Fruit fly (Drosophila melanogaster): ENCODE measurements around the gene Cpr97Ea.

The Cpr97Ea gene

dm6 chr3R:27084528-27085052, 3.0 kb downstream of the Cpr97Ea start:
- no peak for TF ChIP-seq Myc (optimal IDR thresholded peaks at IDR 0.05)
- TF ChIP-seq ttk (optimal IDR thresholded peaks at IDR 0.05), result no peak
- TF ChIP-seq Sin3A (optimal IDR thresholded peaks at IDR 0.05), result no peak
- TF ChIP-seq h (optimal IDR thresholded peaks at IDR 0.05), result no peak
- no peak for TF ChIP-seq psq (optimal IDR thresholded peaks at IDR 0.05)
- TF ChIP-seq insv (optimal IDR thresholded peaks at IDR 0.05), result no peak

- no peak for TF ChIP-seq h (optimal IDR thresholded peaks at IDR 0.05)
- TF ChIP-seq Myc (optimal IDR thresholded peaks at IDR 0.05), result no peak
- no peak for TF ChIP-seq psq (optimal IDR thresholded peaks at IDR 0.05)
- TF ChIP-seq Sin3A (optimal IDR thresholded peaks at IDR 0.05), result no peak
- TF ChIP-seq ttk (optimal IDR thresholded peaks at IDR 0.05), result no peak
- TF ChIP-seq insv (optimal IDR thresholded peaks at IDR 0.05), result no peak
Measured at dm6 chr3R:27082752-27083151, 4.8 kb downstream of the Cpr97Ea start.

dm6 chr3R:27076618-27077017, 11.0 kb downstream of the Cpr97Ea start:
- no peak for TF ChIP-seq insv (optimal IDR thresholded peaks at IDR 0.05)
- TF ChIP-seq Sin3A (optimal IDR thresholded peaks at IDR 0.05), result no peak
- TF ChIP-seq Myc (optimal IDR thresholded peaks at IDR 0.05), result no peak
- no peak for TF ChIP-seq ttk (optimal IDR thresholded peaks at IDR 0.05)
- no peak for TF ChIP-seq psq (optimal IDR thresholded peaks at IDR 0.05)
- no peak for TF ChIP-seq h (optimal IDR thresholded peaks at IDR 0.05)

- TF ChIP-seq h (optimal IDR thresholded peaks at IDR 0.05), result no peak
- no peak for TF ChIP-seq ttk (optimal IDR thresholded peaks at IDR 0.05)
- no peak for TF ChIP-seq Sin3A (optimal IDR thresholded peaks at IDR 0.05)
- no peak for TF ChIP-seq psq (optimal IDR thresholded peaks at IDR 0.05)
- no peak for TF ChIP-seq insv (optimal IDR thresholded peaks at IDR 0.05)
- no peak for TF ChIP-seq Myc (optimal IDR thresholded peaks at IDR 0.05)
Measured at dm6 chr3R:27075694-27076093, 11.9 kb downstream of the Cpr97Ea start, which contains the start of gene CG14257. TSS of gene CG14257 (plus strand) at chr3R:27075870.

dm6 chr3R:27070906-27071498, 16.6 kb downstream of the Cpr97Ea start:
- no peak for TF ChIP-seq h (optimal IDR thresholded peaks at IDR 0.05)
- TF ChIP-seq psq (optimal IDR thresholded peaks at IDR 0.05), result no peak
- no peak for TF ChIP-seq Myc (optimal IDR thresholded peaks at IDR 0.05)
- TF ChIP-seq insv (optimal IDR thresholded peaks at IDR 0.05), result no peak
- no peak for TF ChIP-seq Sin3A (optimal IDR thresholded peaks at IDR 0.05)
- TF ChIP-seq ttk (optimal IDR thresholded peaks at IDR 0.05), result no peak

dm6 chr3R:27069810-27070625, 17.6 kb downstream of the Cpr97Ea start, which contains the start of gene spz:
TSS of gene spz (minus strand) at chr3R:27070070.
- TF ChIP-seq psq (optimal IDR thresholded peaks at IDR 0.05), result no peak
- TF ChIP-seq Myc (optimal IDR thresholded peaks at IDR 0.05), result no peak
- no peak for TF ChIP-seq h (optimal IDR thresholded peaks at IDR 0.05)
- no peak for TF ChIP-seq ttk (optimal IDR thresholded peaks at IDR 0.05)
- TF ChIP-seq insv (optimal IDR thresholded peaks at IDR 0.05), result no peak
- no peak for TF ChIP-seq Sin3A (optimal IDR thresholded peaks at IDR 0.05)

dm6 chr3R:27069201-27069600, 18.4 kb downstream of the Cpr97Ea start:
- TF ChIP-seq insv (optimal IDR thresholded peaks at IDR 0.05) (no peak), Myc (optimal IDR thresholded peaks at IDR 0.05) (no peak), ttk (optimal IDR thresholded peaks at IDR 0.05) (no peak), h (optimal IDR thresholded peaks at IDR 0.05) (no peak), psq (optimal IDR thresholded peaks at IDR 0.05) (no peak), Sin3A (optimal IDR thresholded peaks at IDR 0.05) (no peak)

dm6 chr3R:27067362-27067761, 20.2 kb downstream of the Cpr97Ea start:
- TF ChIP-seq Sin3A (optimal IDR thresholded peaks at IDR 0.05) (no peak), insv (optimal IDR thresholded peaks at IDR 0.05) (no peak), psq (optimal IDR thresholded peaks at IDR 0.05) (no peak)

dm6 chr3R:27065136-27065535, 22.4 kb downstream of the Cpr97Ea start, which contains the start of gene CG43935:
TSS of gene CG43935 (plus strand) at chr3R:27065436.
- no peak for TF ChIP-seq psq (optimal IDR thresholded peaks at IDR 0.05)

dm6 chr3R:27064099-27064498, 23.5 kb downstream of the Cpr97Ea start, which contains the start of gene Nep5:
TSS of gene Nep5 (minus strand) at chr3R:27064199.
- TF ChIP-seq h (optimal IDR thresholded peaks at IDR 0.05) (no peak), ttk (optimal IDR thresholded peaks at IDR 0.05) (no peak)

dm6 chr3R:27061916-27062315, 25.7 kb downstream of the Cpr97Ea start, which contains the start of gene CG34292:
TSS of gene CG34292 (plus strand) at chr3R:27062216.
- TF ChIP-seq Sin3A (optimal IDR thresholded peaks at IDR 0.05) (no peak), insv (optimal IDR thresholded peaks at IDR 0.05) (no peak)

dm6 chr3R:27056152-27056551, 31.4 kb downstream of the Cpr97Ea start:
- TF ChIP-seq Myc (optimal IDR thresholded peaks at IDR 0.05) (no peak), Sin3A (optimal IDR thresholded peaks at IDR 0.05) (no peak), insv (optimal IDR thresholded peaks at IDR 0.05) (no peak), ttk (optimal IDR thresholded peaks at IDR 0.05) (no peak)

dm6 chr3R:27049549-27049948, 38.0 kb downstream of the Cpr97Ea start:
- TF ChIP-seq Myc (optimal IDR thresholded peaks at IDR 0.05), result no peak
- no peak for TF ChIP-seq ttk (optimal IDR thresholded peaks at IDR 0.05)
- TF ChIP-seq insv (optimal IDR thresholded peaks at IDR 0.05), result no peak
- no peak for TF ChIP-seq h (optimal IDR thresholded peaks at IDR 0.05)
- TF ChIP-seq Sin3A (optimal IDR thresholded peaks at IDR 0.05), result no peak
- no peak for TF ChIP-seq psq (optimal IDR thresholded peaks at IDR 0.05)

All from Kc167 (cell line).